Worm (Caenorhabditis elegans) whole organism, L2 larva: Measurements from ENCODE around the gene VB0395L.1.

ENCODE experiments used
- unc-62 ChIP-seq: fragments of 150-350 bp; optimal IDR thresholded peaks from 2 replicates; lab custom pipeline; 2014; ENCODE audit warnings: missing biosample characterization, missing genetic modification reagents, missing genetic modification characterization
- ztf-11 ChIP-seq: sonication (generic microtip); optimal IDR thresholded peaks from 2 replicates; lab custom pipeline; 2017; ENCODE audit warnings: missing biosample characterization, missing genetic modification characterization
- ztf-4 ChIP-seq: fragments of 150-350 bp; optimal IDR thresholded peaks from 2 replicates; lab custom pipeline; 2014; ENCODE audit warnings: missing biosample characterization, missing genetic modification characterization

DNA sequence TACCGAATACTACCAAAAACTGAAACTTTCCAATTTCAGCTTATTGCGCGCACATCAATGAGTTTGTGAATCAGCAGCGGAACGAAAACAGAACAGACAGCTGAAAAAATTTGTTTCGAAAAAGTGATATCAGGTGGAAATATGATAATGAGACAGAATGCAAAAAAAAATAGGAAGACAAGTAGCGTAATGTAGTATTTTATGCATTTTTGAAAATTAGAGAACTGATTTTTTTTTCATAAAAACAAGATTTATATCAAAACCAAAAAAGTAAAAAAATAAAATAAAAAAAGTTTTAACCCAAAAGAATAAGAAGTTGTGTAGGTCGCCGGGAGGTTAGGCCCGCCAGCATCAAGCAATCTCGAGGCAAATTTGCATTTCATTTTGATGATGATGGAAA, 10.3 kb downstream of the VB0395L.1 start, which contains the start of gene C09G1.4:
- no peak for TF ChIP-seq ztf-4
- no peak for TF ChIP-seq unc-62 (GFP tag; lab: Kevin White, UChicago)
- no peak for TF ChIP-seq ztf-11
